Worm (Caenorhabditis elegans): ENCODE results near the gene F41G3.21.

The F41G3.21 gene

ce11 chrII:6710596-6710995 lies 42.2 kb downstream of the F41G3.21 start:
- TF ChIP-seq mab-5 (tag; optimal IDR thresholded peaks at IDR 0.05) (no peak), nhr-76 (tag; optimal IDR thresholded peaks at IDR 0.05) (no peak), bed-3 (GFP tag; optimal IDR thresholded peaks at IDR 0.05) (no peak), hlh-1 (tag; optimal IDR thresholded peaks at IDR 0.05) (no peak), elt-1 (tag; optimal IDR thresholded peaks at IDR 0.05; ENCODE audit: borderline replicate concordance, insufficient read depth) (no peak), unc-39 (tag; optimal IDR thresholded peaks at IDR 0.05) (no peak), tbx-8 (GFP tag; optimal IDR thresholded peaks at IDR 0.05) (no peak), lin-13 (tag; optimal IDR thresholded peaks at IDR 0.05) (no peak), nhr-12 (tag; optimal IDR thresholded peaks at IDR 0.05) (no peak), ceh-83 (GFP tag; optimal IDR thresholded peaks at IDR 0.05) (no peak), cnd-1 (tag; optimal IDR thresholded peaks at IDR 0.05) (no peak), snpc-4 (tag; optimal IDR thresholded peaks at IDR 0.05) (no peak), lin-32 (GFP tag; optimal IDR thresholded peaks at IDR 0.05) (no peak), ztf-11 (tag; optimal IDR thresholded peaks at IDR 0.05) (no peak), ces-1 (GFP tag; optimal IDR thresholded peaks at IDR 0.05) (no peak), ceh-43 (GFP tag; optimal IDR thresholded peaks at IDR 0.05) (no peak), sem-2 (GFP tag; optimal IDR thresholded peaks at IDR 0.05) (no peak), sptf-1 (tag; optimal IDR thresholded peaks at IDR 0.05) (no peak)

DNA sequence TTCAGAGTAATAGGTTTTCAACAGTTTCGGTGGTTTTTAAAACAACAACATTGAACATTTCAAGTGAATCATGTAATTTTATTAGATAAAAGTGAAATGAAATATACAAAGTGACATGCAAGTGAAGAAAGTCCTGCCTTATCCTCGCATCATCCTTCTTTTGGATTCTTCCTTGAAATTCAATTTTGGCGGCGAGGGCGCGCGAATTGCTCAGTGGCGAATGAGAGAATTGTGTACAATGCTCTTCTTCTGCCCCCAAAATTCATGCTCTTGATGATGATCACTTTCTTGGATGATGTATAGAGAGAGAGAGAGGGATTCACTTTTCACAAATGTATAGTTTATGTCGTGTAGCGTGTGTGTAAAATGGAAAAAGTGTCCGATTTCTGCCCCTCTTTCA lies 43.1 kb downstream of the F41G3.21 start:
- TF ChIP-seq ces-1 (GFP tag; optimal IDR thresholded peaks at IDR 0.05) (peak; percentile 96), ztf-11 (tag; optimal IDR thresholded peaks at IDR 0.05) (no peak)

DNA sequence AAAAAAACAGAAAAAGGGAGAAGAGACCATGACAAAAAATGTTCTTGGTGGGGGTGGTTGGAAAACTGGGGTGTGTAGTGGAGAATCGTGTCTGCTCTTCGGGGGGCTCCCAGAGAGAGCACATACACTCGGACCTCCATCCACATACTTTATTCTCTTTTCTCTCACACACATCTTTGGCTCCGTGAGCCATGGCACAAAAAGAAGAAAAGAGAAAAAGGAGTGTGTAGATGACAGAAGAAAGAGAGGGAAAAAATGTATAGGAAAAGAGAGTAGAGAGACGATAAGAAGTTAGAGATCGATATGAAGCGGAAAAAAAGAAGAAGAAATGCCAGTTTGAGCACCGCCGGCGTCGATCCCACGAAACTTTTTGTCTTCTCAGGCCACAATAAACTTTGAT lies 43.8 kb downstream of the F41G3.21 start:
- no peak for TF ChIP-seq nhr-28 (tag; optimal IDR thresholded peaks at IDR 0.05)
- peak; percentile 21 for TF ChIP-seq unc-62 (GFP tag; optimal IDR thresholded peaks at IDR 0.05)
- peak; percentile 90 for TF ChIP-seq unc-120 (tag; optimal IDR thresholded peaks at IDR 0.05; ENCODE audit: poor library complexity, severe bottlenecking)

- no peak for TF ChIP-seq bed-3 (GFP tag; optimal IDR thresholded peaks at IDR 0.05)
- no peak for TF ChIP-seq nhr-76 (tag; optimal IDR thresholded peaks at IDR 0.05)
- no peak for TF ChIP-seq tbx-8 (GFP tag; optimal IDR thresholded peaks at IDR 0.05)
- peak; percentile 61 for TF ChIP-seq hlh-1 (tag; optimal IDR thresholded peaks at IDR 0.05)
- TF ChIP-seq unc-62 (GFP tag; optimal IDR thresholded peaks at IDR 0.05), result peak; percentile 50
- TF ChIP-seq elt-3 (tag; optimal IDR thresholded peaks at IDR 0.05), result no peak
- no peak for TF ChIP-seq drap-1 (GFP tag; optimal IDR thresholded peaks at IDR 0.05)
- no peak for TF ChIP-seq ham-2 (GFP tag; optimal IDR thresholded peaks at IDR 0.05)
- peak; percentile 34 for TF ChIP-seq unc-120 (tag; optimal IDR thresholded peaks at IDR 0.05; ENCODE audit: poor library complexity, severe bottlenecking)
- no peak for TF ChIP-seq M03D4.4 (tag; optimal IDR thresholded peaks at IDR 0.05)
- TF ChIP-seq ces-1 (GFP tag; optimal IDR thresholded peaks at IDR 0.05), result peak; percentile 49
These were observed 45.1 kb downstream of the F41G3.21 start for ce11 chrII:6707496-6708260.

- TF ChIP-seq ces-1 (GFP tag; optimal IDR thresholded peaks at IDR 0.05) (peak; percentile 82), ceh-43 (GFP tag; optimal IDR thresholded peaks at IDR 0.05) (no peak)
These were observed 46.1 kb downstream of the F41G3.21 start for ce11 chrII:6706552-6707091.

DNA sequence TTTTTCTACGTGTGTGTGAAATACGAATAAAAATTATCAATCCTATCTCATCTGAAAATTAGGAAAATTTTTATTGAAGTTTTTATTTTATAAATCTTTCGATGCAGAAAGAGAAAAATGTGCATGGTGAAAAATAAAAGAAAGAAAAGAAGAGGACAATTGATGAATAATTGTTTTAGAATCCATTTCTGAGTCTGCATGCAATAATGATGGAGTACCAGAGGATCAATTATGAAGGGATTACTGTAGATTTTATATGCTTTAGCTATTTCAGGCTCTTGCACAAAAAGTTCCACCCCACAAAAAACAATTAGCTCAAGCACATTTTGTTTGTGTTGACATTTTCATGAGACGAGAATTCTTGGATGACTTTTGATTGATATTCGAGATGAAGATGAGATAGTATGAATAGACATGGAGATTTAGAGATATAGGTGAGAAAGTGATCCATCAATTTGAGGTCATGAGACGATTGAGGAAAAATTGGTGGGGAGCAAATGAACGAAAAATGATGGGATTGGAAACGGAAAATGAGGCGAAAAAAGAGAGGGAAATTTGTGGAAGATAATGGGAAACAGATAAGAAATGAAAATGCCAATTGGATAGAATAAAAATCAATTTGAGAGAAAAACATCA lies 47.0 kb downstream of the F41G3.21 start, which contains the start of gene rpy-1:
Gene rpy-1, minus strand, starts transcription at position 51 of the 636 bp plus-strand sequence.
- TF ChIP-seq zip-8 (tag; optimal IDR thresholded peaks at IDR 0.05) (no peak), ztf-11 (tag; optimal IDR thresholded peaks at IDR 0.05) (no peak), mab-5 (tag; optimal IDR thresholded peaks at IDR 0.05) (no peak), unc-120 (tag; optimal IDR thresholded peaks at IDR 0.05; ENCODE audit: poor library complexity, severe bottlenecking) (peak; percentile 35), ces-1 (GFP tag; optimal IDR thresholded peaks at IDR 0.05) (no peak), mls-2 (tag; optimal IDR thresholded peaks at IDR 0.05) (no peak), lsy-2 (tag; optimal IDR thresholded peaks at IDR 0.05) (no peak), unc-39 (tag; optimal IDR thresholded peaks at IDR 0.05) (no peak), drap-1 (GFP tag; optimal IDR thresholded peaks at IDR 0.05) (no peak), nhr-237 (tag; optimal IDR thresholded peaks at IDR 0.05) (no peak), cnd-1 (tag; optimal IDR thresholded peaks at IDR 0.05) (no peak), nhr-12 (tag; optimal IDR thresholded peaks at IDR 0.05) (no peak), hlh-1 (tag; optimal IDR thresholded peaks at IDR 0.05) (no peak), unc-62 (GFP tag; optimal IDR thresholded peaks at IDR 0.05) (peak; percentile 85), bed-3 (GFP tag; optimal IDR thresholded peaks at IDR 0.05) (no peak)
